Fruit fly (Drosophila melanogaster) whole organism: ENCODE measurements around the gene RpS25.

Source experiments
- psq ChIP-seq: fragments of >200 bp; optimal IDR thresholded peaks from 2 replicates; lab custom pipeline; 2017
- usp ChIP-seq: fragments of >200 bp; optimal IDR thresholded peaks from 2 replicates; lab custom pipeline; 2017; ENCODE audit warnings: missing biosample characterization, missing genetic modification characterization, mixed read lengths

dm6 chr3R:11224478-11224877 lies 8.4 kb upstream of the RpS25 start:
- TF ChIP-seq psq (no peak), usp (no peak)
